Fruit fly (Drosophila melanogaster): ENCODE measurements around the gene Smr.
A peak's percentile ranks its signal among the peaks of the same experiment; 100 is the strongest.

Gene Smr

DNA sequence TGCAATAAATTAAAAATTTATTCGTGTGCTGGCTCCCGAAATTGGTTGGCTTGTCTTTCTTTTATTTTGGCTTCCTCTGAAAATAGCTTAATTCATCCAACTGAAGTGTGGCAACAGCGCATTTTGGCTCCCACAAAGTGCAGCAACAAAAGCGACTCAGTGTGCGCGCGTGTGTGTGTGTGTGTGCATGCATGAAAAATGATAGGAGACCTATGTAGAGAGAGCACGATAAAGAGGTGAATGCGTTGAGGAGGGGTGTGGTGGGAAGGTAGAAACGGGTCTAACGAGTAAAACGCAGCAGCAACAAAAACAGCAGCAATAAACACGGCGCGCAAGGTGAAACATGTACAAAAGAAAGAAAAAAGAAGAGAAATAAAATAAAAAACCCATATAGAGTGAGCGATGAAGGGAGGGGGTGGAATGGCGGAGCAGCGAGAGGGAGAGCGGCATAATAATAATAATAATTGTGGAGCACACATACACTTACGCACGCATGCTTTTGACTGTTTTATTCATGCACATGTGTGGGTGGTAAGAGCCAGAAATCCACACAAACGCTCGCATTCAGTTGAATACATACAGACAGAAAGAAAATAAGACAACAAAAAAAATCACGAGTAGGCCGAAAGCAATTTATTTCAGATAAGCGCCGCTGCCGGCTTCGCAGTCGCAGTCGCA, 5.2 kb downstream of the Smr start (continued):
- TF ChIP-seq Hr78 (GFP tag; optimal IDR thresholded peaks at IDR 0.05) = no peak
- TF ChIP-seq NC2β (GFP tag; optimal IDR thresholded peaks at IDR 0.05) = no peak
- TF ChIP-seq hbn (GFP tag; IDR thresholded peaks at IDR 0.05; ENCODE audit: partially characterized antibody) = no peak
- peak; percentile 45; the same call in 1 of the 2 replicates for TF ChIP-seq vvl (GFP tag; IDR thresholded peaks at IDR 0.05)
- peak; percentile 9 for TF ChIP-seq CG12769 (tag; optimal IDR thresholded peaks at IDR 0.05)
- TF ChIP-seq CG8089 (GFP tag; optimal IDR thresholded peaks at IDR 0.05) = no peak
- TF ChIP-seq CG14965 (GFP tag; optimal IDR thresholded peaks at IDR 0.05; ENCODE audit: borderline replicate concordance) = no peak
- TF ChIP-seq HmgD (GFP tag; optimal IDR thresholded peaks at IDR 0.05) = peak; percentile 30
- no peak for TF ChIP-seq Hr3 (GFP tag; optimal IDR thresholded peaks at IDR 0.05)
- no peak for TF ChIP-seq CG33213 (GFP tag; optimal IDR thresholded peaks at IDR 0.05)
- TF ChIP-seq cad (GFP tag; optimal IDR thresholded peaks at IDR 0.05) = peak; percentile 56
- no peak for TF ChIP-seq E2f1 (GFP tag; IDR thresholded peaks at IDR 0.05)
- TF ChIP-seq HLH54F (GFP tag; optimal IDR thresholded peaks at IDR 0.05) = no peak
- peak; percentile 88 for TF ChIP-seq cg (GFP tag; optimal IDR thresholded peaks at IDR 0.05)
- peak; percentile 98 for TF ChIP-seq nom (GFP tag; optimal IDR thresholded peaks at IDR 0.05)
- no peak for TF ChIP-seq CG32532 (GFP tag; IDR thresholded peaks at IDR 0.05)
- TF ChIP-seq oc (tag; optimal IDR thresholded peaks at IDR 0.05) = peak; percentile 55
- no peak for TF ChIP-seq D (optimal IDR thresholded peaks at IDR 0.05)
- no peak for TF ChIP-seq D (GFP tag; optimal IDR thresholded peaks at IDR 0.05)
- TF ChIP-seq CG11504 (tag; optimal IDR thresholded peaks at IDR 0.05) = peak; percentile 1
- TF ChIP-seq CG12155 (GFP tag; optimal IDR thresholded peaks at IDR 0.05) = no peak
- no peak for TF ChIP-seq sens-2 (GFP tag; IDR thresholded peaks at IDR 0.05)
- no peak for TF ChIP-seq pfk (GFP tag; optimal IDR thresholded peaks at IDR 0.05)
- no peak for TF ChIP-seq klu (GFP tag; IDR thresholded peaks at IDR 0.05)
- peak; percentile 84 for TF ChIP-seq sqz (GFP tag; optimal IDR thresholded peaks at IDR 0.05)
- TF ChIP-seq chif (GFP tag; optimal IDR thresholded peaks at IDR 0.05) = no peak
- peak; percentile 44 for TF ChIP-seq CG10209 (GFP tag; optimal IDR thresholded peaks at IDR 0.05)
- peak; percentile 56 for TF ChIP-seq Hmr (GFP tag; optimal IDR thresholded peaks at IDR 0.05)
- TF ChIP-seq Abd-B (GFP tag; optimal IDR thresholded peaks at IDR 0.05) = peak; percentile 50
- TF ChIP-seq CG8290 (GFP tag; optimal IDR thresholded peaks at IDR 0.05) = no peak
- no peak for TF ChIP-seq CG8290 (tag; optimal IDR thresholded peaks at IDR 0.05)
- 0 out of 3 replicates have a peak, but pooled peaks have one; percentile 20 for TF ChIP-seq tgo (GFP tag; IDR thresholded peaks at IDR 0.05)
- TF ChIP-seq NK7.1 (GFP tag; optimal IDR thresholded peaks at IDR 0.05) = peak; percentile 27
- TF ChIP-seq CG3407 (GFP tag; optimal IDR thresholded peaks at IDR 0.05) = peak; percentile 100
- peak; percentile 67 for TF ChIP-seq CG10543 (GFP tag; optimal IDR thresholded peaks at IDR 0.05)
- peak; percentile 88 for TF ChIP-seq sens (GFP tag)
- no peak for TF ChIP-seq Oli (tag; optimal IDR thresholded peaks at IDR 0.05)
- no peak for TF ChIP-seq HLHmδ (GFP tag; optimal IDR thresholded peaks at IDR 0.05)
- TF ChIP-seq corto (GFP tag; optimal IDR thresholded peaks at IDR 0.05) = peak; percentile 38
- TF ChIP-seq CG12391 (tag; optimal IDR thresholded peaks at IDR 0.05) = peak; percentile 15
- peak in 1 of 2 experiments; percentile 95 for TF ChIP-seq bsh (GFP tag; optimal IDR thresholded peaks at IDR 0.05)
- TF ChIP-seq CG4404 (GFP tag; IDR thresholded peaks at IDR 0.05) = no peak
- no peak for TF ChIP-seq inv (GFP tag; IDR thresholded peaks at IDR 0.05; ENCODE audit: partially characterized antibody)
- no peak for TF ChIP-seq hkb (optimal IDR thresholded peaks at IDR 0.05)
- peak; percentile 30; the same call in 1 of the 2 replicates for TF ChIP-seq hkb (GFP tag; IDR thresholded peaks at IDR 0.05)
- TF ChIP-seq Dll (GFP tag; IDR thresholded peaks at IDR 0.05; ENCODE audit: partially characterized antibody) = no peak
- peak; percentile 36 for TF ChIP-seq dmrt11E (tag; optimal IDR thresholded peaks at IDR 0.05)
- peak; percentile 18 for TF ChIP-seq cwo (GFP tag; optimal IDR thresholded peaks at IDR 0.05)
- no peak for TF ChIP-seq CHES-1-like (GFP tag; optimal IDR thresholded peaks at IDR 0.05)
